Worm (Caenorhabditis elegans) whole organism, L2 larva: ENCODE results near the gene F55G11.7.

ENCODE experiments used
- R02D3.7 ChIP-seq: fragments of 150-350 bp; optimal IDR thresholded peaks from 2 replicates; lab custom pipeline; 2014; ENCODE audit warnings: missing biosample characterization, missing genetic modification characterization
- gmeb-1 ChIP-seq: fragments of 150-350 bp; optimal IDR thresholded peaks from 2 replicates; lab custom pipeline; 2014; ENCODE audit warnings: missing biosample characterization, missing genetic modification characterization
- lin-11 ChIP-seq: fragments of 150-350 bp; sonication (generic microtip); optimal IDR thresholded peaks from 2 replicates; lab custom pipeline; 2014; ENCODE audit warnings: missing biosample characterization, missing genetic modification characterization, inconsistent platforms, mixed read lengths
- lsy-2 ChIP-seq, 2 experiments: fragments of 150-350 bp in 1 of 2; sonication (generic microtip) in 1 of 2; optimal IDR thresholded peaks; 2 replicates each; lab custom pipeline; 2014 to 2017; ENCODE audit warnings: missing biosample characterization in 2 of 2, missing genetic modification characterization in 2 of 2
- mdl-1 ChIP-seq, 2 experiments: fragments of 150-350 bp in 1 of 2; sonication (generic microtip) in 1 of 2; optimal IDR thresholded peaks; 2 replicates each; lab custom pipeline; 2017; ENCODE audit warnings: missing biosample characterization in 2 of 2, missing genetic modification characterization in 2 of 2
- nhr-11 ChIP-seq: fragments of 150-350 bp; optimal IDR thresholded peaks from 2 replicates; lab custom pipeline; 2014; ENCODE audit warnings: missing biosample characterization, missing genetic modification characterization
- nhr-129 ChIP-seq: fragments of 150-350 bp; optimal IDR thresholded peaks from 2 replicates; lab custom pipeline; 2014; ENCODE audit warnings: missing biosample characterization, missing genetic modification characterization
- nhr-77 ChIP-seq: fragments of 150-350 bp; optimal IDR thresholded peaks from 2 replicates; lab custom pipeline; 2014; ENCODE audit warnings: missing biosample characterization, missing genetic modification characterization
- snpc-4 ChIP-seq: fragments of 150-350 bp; optimal IDR thresholded peaks from 2 replicates; lab custom pipeline; 2014; ENCODE audit warnings: missing biosample characterization, missing genetic modification characterization
- unc-39 ChIP-seq: fragments of 150-350 bp; optimal IDR thresholded peaks from 2 replicates; lab custom pipeline; 2014; ENCODE audit warnings: missing biosample characterization, missing genetic modification characterization
- unc-62 ChIP-seq: fragments of 150-350 bp; optimal IDR thresholded peaks from 2 replicates; lab custom pipeline; 2014; ENCODE audit warnings: missing biosample characterization, missing genetic modification reagents, missing genetic modification characterization
- ztf-11 ChIP-seq: sonication (generic microtip); optimal IDR thresholded peaks from 2 replicates; lab custom pipeline; 2017; ENCODE audit warnings: missing biosample characterization, missing genetic modification characterization

DNA sequence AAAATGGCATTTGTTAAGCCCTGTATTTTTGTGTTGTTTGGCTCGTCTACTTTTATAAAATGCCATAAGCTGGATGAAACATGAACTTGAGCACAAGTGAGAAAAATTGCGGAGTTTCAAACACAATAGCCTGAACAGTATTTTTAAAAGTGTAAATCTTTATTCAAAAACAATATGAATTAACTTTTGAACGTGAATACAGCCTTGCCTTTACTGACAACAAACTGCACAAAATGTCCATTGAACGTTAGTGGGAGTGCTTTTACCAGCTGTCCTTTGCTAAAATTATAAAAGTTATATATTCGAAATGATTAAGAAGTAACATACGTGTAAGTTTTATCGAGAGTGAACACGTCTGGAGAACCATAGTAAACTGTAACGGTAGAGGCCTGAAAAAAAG lies 7.1 kb downstream of the F55G11.7 start:
- TF ChIP-seq mdl-1 (tag; optimal IDR thresholded peaks at IDR 0.05; lab: Kevin White, UChicago) = no peak
- no peak for TF ChIP-seq nhr-77 (tag; lab: Kevin White, UChicago)
- TF ChIP-seq unc-39 (tag; lab: Kevin White, UChicago) = no peak
- no peak for TF ChIP-seq snpc-4 (tag; lab: Kevin White, UChicago)
- TF ChIP-seq R02D3.7 (tag; lab: Kevin White, UChicago) = no peak
- TF ChIP-seq ztf-11 (tag; lab: Kevin White, UChicago) = no peak
- no peak for TF ChIP-seq unc-62 (GFP tag; lab: Kevin White, UChicago)
- TF ChIP-seq gmeb-1 (tag; lab: Kevin White, UChicago) = no peak
- TF ChIP-seq lin-11 = no peak
- TF ChIP-seq nhr-129 (tag; lab: Kevin White, UChicago) = no peak
- TF ChIP-seq lsy-2 (tag; optimal IDR thresholded peaks at IDR 0.05; lab: Kevin White, UChicago) = no peak
- TF ChIP-seq nhr-11 (tag; lab: Kevin White, UChicago) = no peak
